Fruit fly (Drosophila melanogaster) whole organism, embryonic: ENCODE data around the gene Gyf.

ENCODE experiments used
- ATbp ChIP-seq: fragments of 200-800 bp; sonication (Bioruptor generic); optimal IDR thresholded peaks from 2 replicates; lab custom pipeline; 2017; ENCODE audit warnings: missing biosample characterization, mild to moderate bottlenecking, missing genetic modification characterization, missing genetic modification reagents
- Asciz ChIP-seq: fragments of 200-800 bp; sonication (Bioruptor generic); optimal IDR thresholded peaks from 2 replicates; lab custom pipeline; 2017; ENCODE audit warnings: missing biosample characterization, mild to moderate bottlenecking, missing genetic modification characterization, missing genetic modification reagents
- B-H2 ChIP-seq: fragments of 200-800 bp; sonication (Bioruptor generic); optimal IDR thresholded peaks from 2 replicates; lab custom pipeline; 2018; ENCODE audit warnings: missing biosample characterization, mild to moderate bottlenecking, missing genetic modification characterization
- C15 ChIP-seq: fragments of 200-800 bp; sonication (Bioruptor generic); IDR thresholded peaks from 3 replicates; pipeline ENCODE4 v1.3.6; 2022; ENCODE audit warnings: missing biosample characterization, missing genetic modification characterization
- CG10431 ChIP-seq: fragments of 200-800 bp; sonication (Bioruptor generic); optimal IDR thresholded peaks from 3 replicates; lab custom pipeline; 2018; ENCODE audit warnings: missing biosample characterization, mild to moderate bottlenecking, missing genetic modification characterization
- CG12391 ChIP-seq: fragments of 200-800 bp; sonication (Bioruptor generic); optimal IDR thresholded peaks from 3 replicates; lab custom pipeline; 2018; ENCODE audit warnings: missing biosample characterization, mild to moderate bottlenecking, missing genetic modification characterization, moderate library complexity
- CG13775 ChIP-seq: fragments of 200-800 bp; sonication (Bioruptor generic); optimal IDR thresholded peaks from 3 replicates; lab custom pipeline; 2017; ENCODE audit warnings: missing biosample characterization, mild to moderate bottlenecking, missing genetic modification characterization
- CG15514 ChIP-seq: fragments of 200-800 bp; sonication (Bioruptor generic); optimal IDR thresholded peaks from 3 replicates; lab custom pipeline; 2017; ENCODE audit warnings: missing biosample characterization, missing genetic modification characterization, mild to moderate bottlenecking, moderate library complexity, missing genetic modification reagents
- CG16815 ChIP-seq: fragments of 200-800 bp; sonication (Bioruptor generic); optimal IDR thresholded peaks from 3 replicates; lab custom pipeline; 2017; ENCODE audit warnings: missing biosample characterization, mild to moderate bottlenecking, missing genetic modification characterization
- CG18011 ChIP-seq: fragments of 200-800 bp; sonication (Bioruptor generic); optimal IDR thresholded peaks from 2 replicates; lab custom pipeline; 2017; ENCODE audit warnings: missing biosample characterization, missing genetic modification characterization, mild to moderate bottlenecking, moderate library complexity, missing genotype
- CG18262 ChIP-seq: fragments of 200-800 bp; optimal IDR thresholded peaks from 3 replicates; lab custom pipeline; 2019; ENCODE audit warnings: missing biosample characterization, mild to moderate bottlenecking, missing genetic modification characterization, moderate library complexity
- CG2875 ChIP-seq: fragments of 200-800 bp; sonication (Bioruptor generic); optimal IDR thresholded peaks from 2 replicates; lab custom pipeline; 2017; ENCODE audit warnings: missing biosample characterization, mild to moderate bottlenecking, missing genetic modification characterization, missing genetic modification reagents
- CG30431 ChIP-seq: fragments of 200-800 bp; sonication (Bioruptor generic); optimal IDR thresholded peaks from 2 replicates; lab custom pipeline; 2017; ENCODE audit warnings: missing biosample characterization, missing genetic modification characterization
- CG31365 ChIP-seq: fragments of 200-800 bp; sonication (Bioruptor generic); optimal IDR thresholded peaks from 2 replicates; lab custom pipeline; 2018; ENCODE audit warnings: missing biosample characterization, mild to moderate bottlenecking, missing genetic modification characterization
- CG34224 ChIP-seq: fragments of 200-800 bp; sonication (Bioruptor generic); IDR thresholded peaks from 3 replicates; pipeline ENCODE4 v1.3.6; 2022; ENCODE audit warnings: missing biosample characterization, missing genetic modification characterization; ENCODE audit not compliant: partially characterized antibody
- CG34376 ChIP-seq: fragments of 200-800 bp; sonication (Bioruptor generic); optimal IDR thresholded peaks from 2 replicates; lab custom pipeline; 2018; ENCODE audit warnings: missing biosample characterization, mild to moderate bottlenecking, missing genetic modification characterization
- CG3838 ChIP-seq: fragments of 200-800 bp; sonication (Bioruptor generic); optimal IDR thresholded peaks from 3 replicates; lab custom pipeline; 2016; ENCODE audit warnings: missing biosample characterization, missing genetic modification characterization
- CG6254 ChIP-seq: fragments of 200-800 bp; sonication (Bioruptor generic); optimal IDR thresholded peaks from 3 replicates; lab custom pipeline; 2017; ENCODE audit warnings: mild to moderate bottlenecking, missing biosample characterization, missing genetic modification reagents, missing genetic modification characterization
- CG6272 ChIP-seq: fragments of 200-800 bp; sonication (Bioruptor generic); IDR thresholded peaks from 2 replicates; pipeline ENCODE4 v1.3.6; 2022; ENCODE audit warnings: missing biosample characterization, missing genetic modification characterization
- CG7357 ChIP-seq: fragments of 200-800 bp; sonication (Bioruptor generic); IDR thresholded peaks from 3 replicates; pipeline ENCODE4 v1.3.6; 2022; ENCODE audit warnings: missing biosample characterization, missing genetic modification characterization
- CG8388 ChIP-seq: fragments of 200-800 bp; sonication (Bioruptor generic); optimal IDR thresholded peaks from 2 replicates; lab custom pipeline; 2019; ENCODE audit warnings: missing biosample characterization, mild to moderate bottlenecking, missing genetic modification characterization, moderate library complexity
- CG9932 ChIP-seq: fragments of 200-800 bp; sonication (Bioruptor generic); IDR thresholded peaks from 2 replicates; pipeline ENCODE4 v1.3.6; 2022; ENCODE audit warnings: missing biosample characterization, missing genetic modification characterization
- CHES-1-like ChIP-seq: fragments of 200-800 bp; sonication (Bioruptor generic); optimal IDR thresholded peaks from 2 replicates; lab custom pipeline; 2016; ENCODE audit warnings: missing biosample characterization, missing genetic modification characterization
- Chrac-16 ChIP-seq: fragments of 200-800 bp; sonication (Bioruptor generic); optimal IDR thresholded peaks from 3 replicates; lab custom pipeline; 2016; ENCODE audit warnings: missing biosample characterization, missing genetic modification characterization
- D ChIP-seq, 2 experiments: fragments of 200-800 bp in 1 of 2; fragments of >200 bp in 1 of 2; sonication (Bioruptor generic) in 1 of 2; optimal IDR thresholded peaks; 2 replicates in 1 of 2; 3 replicates in 1 of 2; lab custom pipeline; 2017; ENCODE audit warnings: mild to moderate bottlenecking in 1 of 2, missing biosample characterization in 1 of 2, missing genetic modification characterization in 1 of 2, missing genetic modification reagents in 1 of 2
- Dek ChIP-seq: fragments of 200-800 bp; sonication (Bioruptor generic); optimal IDR thresholded peaks from 3 replicates; lab custom pipeline; 2019; ENCODE audit warnings: missing biosample characterization, mild to moderate bottlenecking, missing genetic modification characterization, moderate library complexity
- Elba2 ChIP-seq: fragments of 200-800 bp; sonication (Bioruptor generic); optimal IDR thresholded peaks from 3 replicates; lab custom pipeline; 2016; ENCODE audit warnings: missing biosample characterization, missing genetic modification characterization
- Ets97D ChIP-seq: fragments of 200-800 bp; sonication (Bioruptor generic); optimal IDR thresholded peaks from 3 replicates; lab custom pipeline; 2016; ENCODE audit warnings: missing biosample characterization, missing genetic modification characterization
- H15 ChIP-seq: fragments of 200-800 bp; sonication (Bioruptor generic); IDR thresholded peaks from 3 replicates; pipeline ENCODE4 v1.3.6; 2022; ENCODE audit warnings: missing biosample characterization, missing genetic modification characterization
- HLH3B ChIP-seq: fragments of 200-800 bp; sonication (Bioruptor generic); IDR thresholded peaks from 2 replicates; pipeline ENCODE4 v1.3.6; 2022; ENCODE audit warnings: missing biosample characterization, missing genetic modification characterization
- Hey ChIP-seq: fragments of 200-800 bp; sonication (Bioruptor generic); optimal IDR thresholded peaks from 3 replicates; lab custom pipeline; 2018; ENCODE audit warnings: missing biosample characterization, mild to moderate bottlenecking, missing genetic modification characterization
- Lhr ChIP-seq: fragments of 200-800 bp; sonication (Bioruptor generic); optimal IDR thresholded peaks from 3 replicates; lab custom pipeline; 2017; ENCODE audit warnings: mild to moderate bottlenecking, missing biosample characterization, missing genetic modification reagents, missing genetic modification characterization
- Spps ChIP-seq: fragments of 200-800 bp; sonication (Bioruptor generic); optimal IDR thresholded peaks from 2 replicates; lab custom pipeline; 2018; ENCODE audit warnings: missing biosample characterization, mild to moderate bottlenecking, missing genetic modification characterization
- btn ChIP-seq: fragments of 200-800 bp; sonication (Bioruptor generic); optimal IDR thresholded peaks from 2 replicates; lab custom pipeline; 2016; ENCODE audit warnings: missing biosample characterization, missing genetic modification characterization
- cato ChIP-seq: fragments of 200-800 bp; sonication (Bioruptor generic); optimal IDR thresholded peaks from 2 replicates; lab custom pipeline; 2016; ENCODE audit warnings: missing biosample characterization, missing genetic modification characterization, borderline replicate concordance
- dysf ChIP-seq: fragments of 200-800 bp; sonication (Bioruptor generic); IDR thresholded peaks from 3 replicates; pipeline ENCODE4 v1.3.6; 2022; ENCODE audit warnings: missing biosample characterization, missing genetic modification characterization
- fd96Cb ChIP-seq: fragments of 200-800 bp; sonication (Bioruptor generic); optimal IDR thresholded peaks from 2 replicates; lab custom pipeline; 2018; ENCODE audit warnings: missing biosample characterization, mild to moderate bottlenecking, missing genetic modification characterization, moderate library complexity
- grn ChIP-seq: fragments of 200-800 bp; sonication (Bioruptor generic); optimal IDR thresholded peaks from 3 replicates; lab custom pipeline; 2017; ENCODE audit warnings: missing biosample characterization, missing genetic modification characterization
- insv ChIP-seq, 2 experiments: fragments of 200-800 bp; sonication (Bioruptor generic); optimal IDR thresholded peaks; 3 replicates each; lab custom pipeline; 2016 to 2018; ENCODE audit warnings: missing biosample characterization in 2 of 2, missing genetic modification characterization in 2 of 2
- klu ChIP-seq: fragments of 200-800 bp; sonication (Bioruptor generic); IDR thresholded peaks from 2 replicates; pipeline ENCODE4 v1.3.6; 2022; ENCODE audit warnings: missing biosample characterization, missing genetic modification characterization
- mam ChIP-seq: fragments of 200-800 bp; sonication (Bioruptor generic); optimal IDR thresholded peaks from 3 replicates; lab custom pipeline; 2016; ENCODE audit warnings: missing biosample characterization, missing genetic modification characterization
- nmo ChIP-seq: fragments of 200-800 bp; sonication (Bioruptor generic); optimal IDR thresholded peaks from 2 replicates; lab custom pipeline; 2018; ENCODE audit warnings: missing biosample characterization, mild to moderate bottlenecking, missing genetic modification characterization, moderate library complexity
- peb ChIP-seq: fragments of 200-800 bp; sonication (Bioruptor generic); IDR thresholded peaks from 2 replicates; pipeline ENCODE4 v1.3.6; 2022; ENCODE audit warnings: missing biosample characterization, missing genetic modification characterization
- pho ChIP-seq: fragments of 200-800 bp; sonication (Bioruptor generic); optimal IDR thresholded peaks from 2 replicates; lab custom pipeline; 2016; ENCODE audit warnings: missing biosample characterization, missing genetic modification characterization
- rib ChIP-seq: fragments of 200-800 bp; sonication (Bioruptor generic); IDR thresholded peaks from 2 replicates; pipeline ENCODE4 v1.3.6; 2022; ENCODE audit warnings: missing biosample characterization, missing genetic modification characterization
- salm ChIP-seq: fragments of 200-800 bp; sonication (Bioruptor generic); optimal IDR thresholded peaks from 2 replicates; lab custom pipeline; 2018; ENCODE audit warnings: missing biosample characterization, mild to moderate bottlenecking, missing genetic modification characterization
- sc ChIP-seq, 3 experiments: fragments of >200 bp in 2 of 3; fragments of 200-800 bp in 1 of 3; sonication (Bioruptor generic) in 1 of 3; optimal IDR thresholded peaks; 2 replicates in 2 of 3; 3 replicates in 1 of 3; lab custom pipeline; 2017; ENCODE audit warnings: mild to moderate bottlenecking in 1 of 3, missing biosample characterization in 1 of 3, missing genetic modification characterization in 1 of 3, missing genetic modification reagents in 1 of 3
- so ChIP-seq: fragments of 200-800 bp; sonication (Bioruptor generic); IDR thresholded peaks from 3 replicates; pipeline ENCODE4 v1.3.6; 2022; ENCODE audit warnings: missing biosample characterization, missing genetic modification characterization
- toy ChIP-seq: fragments of 200-800 bp; sonication (Bioruptor generic); IDR thresholded peaks from 2 replicates; pipeline ENCODE4 v1.3.6; 2022; ENCODE audit warnings: missing biosample characterization, missing genetic modification characterization
- zen ChIP-seq: fragments of 200-800 bp; sonication (Bioruptor generic); optimal IDR thresholded peaks from 3 replicates; lab custom pipeline; 2018; ENCODE audit warnings: missing biosample characterization, mild to moderate bottlenecking, missing genetic modification characterization, moderate library complexity

Gene Gyf

dm6 chr4:835535-836138 lies 31.2 kb downstream of the Gyf start (continued):
- TF ChIP-seq CG3838 (no peak), peb (GFP tag; lab: Robert Waterston, UW) (no peak), CG2875 (GFP tag; lab: Kevin White, UChicago) (no peak), Lhr (GFP tag; lab: Kevin White, UChicago) (peak; percentile 96), CHES-1-like (no peak), salm (no peak), CG6254 (GFP tag; lab: Kevin White, UChicago) (no peak), CG9932 (GFP tag; lab: Robert Waterston, UW) (no peak), Chrac-16 (GFP tag; lab: Kevin White, UChicago) (no peak), sc (optimal IDR thresholded peaks at IDR 0.05; lab: Kevin White, UChicago) (no peak), sc (GFP tag; optimal IDR thresholded peaks at IDR 0.05; lab: Kevin White, UChicago) (no peak), CG16815 (GFP tag; lab: Kevin White, UChicago) (no peak), H15 (no peak), toy (GFP tag; lab: Robert Waterston, UW) (no peak), Hey (tag; lab: Kevin White, UChicago) (no peak), C15 (GFP tag; lab: Robert Waterston, UW) (no peak), CG31365 (tag; lab: Kevin White, UChicago) (no peak), CG10431 (GFP tag; lab: Kevin White, UChicago) (no peak), ATbp (GFP tag; lab: Kevin White, UChicago) (no peak), nmo (no peak), fd96Cb (tag; lab: Kevin White, UChicago) (no peak), grn (GFP tag; lab: Kevin White, UChicago) (no peak), CG6272 (GFP tag; lab: Robert Waterston, UW) (no peak), CG18262 (tag; lab: Kevin White, UChicago) (no peak), btn (no peak), Spps (tag; lab: Kevin White, UChicago) (no peak), B-H2 (GFP tag; lab: Kevin White, UChicago) (no peak), mam (GFP tag; lab: Kevin White, UChicago) (no peak), CG18011 (no peak), CG8388 (GFP tag; lab: Kevin White, UChicago) (no peak), CG15514 (GFP tag; lab: Kevin White, UChicago) (no peak), CG13775 (GFP tag; lab: Kevin White, UChicago) (no peak), Ets97D (GFP tag; lab: Kevin White, UChicago) (peak; percentile 36), CG7357 (GFP tag; lab: Robert Waterston, UW) (no peak), CG34224 (GFP tag; lab: Robert Waterston, UW) (no peak), dysf (no peak), Elba2 (GFP tag; lab: Kevin White, UChicago) (no peak), CG30431 (no peak), CG34376 (no peak), rib (GFP tag; lab: Robert Waterston, UW) (no peak), pho (GFP tag; lab: Kevin White, UChicago) (no peak), cato (GFP tag; lab: Kevin White, UChicago) (no peak), Asciz (GFP tag; lab: Kevin White, UChicago) (no peak), zen (tag; lab: Kevin White, UChicago) (peak; percentile 24), CG12391 (tag; lab: Kevin White, UChicago) (no peak), insv (GFP tag; optimal IDR thresholded peaks at IDR 0.05; lab: Kevin White, UChicago) (peak in 1 of 2 experiments; percentile 62), D (optimal IDR thresholded peaks at IDR 0.05; lab: Kevin White, UChicago) (no peak), D (GFP tag; optimal IDR thresholded peaks at IDR 0.05; lab: Kevin White, UChicago) (no peak), Dek (tag; lab: Kevin White, UChicago) (no peak), HLH3B (GFP tag; lab: Robert Waterston, UW) (no peak), klu (no peak), so (GFP tag; lab: Robert Waterston, UW) (no peak)
